Fruit fly (Drosophila melanogaster): Measurements from ENCODE around the gene woc.

dm6 chr3R:27265330-27265729 is 1.5 kb upstream of the woc start, which contains the start of the genes CG14262 and CG14260:
- no peak for TF ChIP-seq Sox102F (GFP tag; optimal IDR thresholded peaks at IDR 0.05)
- TF ChIP-seq CG6808 (GFP tag; optimal IDR thresholded peaks at IDR 0.05): no peak
- no peak for TF ChIP-seq dsx (GFP tag; optimal IDR thresholded peaks at IDR 0.05; ENCODE audit: poor library complexity, severe bottlenecking)
